Worm (Caenorhabditis elegans): ENCODE measurements around the gene nlp-66.

The nlp-66 gene

DNA sequence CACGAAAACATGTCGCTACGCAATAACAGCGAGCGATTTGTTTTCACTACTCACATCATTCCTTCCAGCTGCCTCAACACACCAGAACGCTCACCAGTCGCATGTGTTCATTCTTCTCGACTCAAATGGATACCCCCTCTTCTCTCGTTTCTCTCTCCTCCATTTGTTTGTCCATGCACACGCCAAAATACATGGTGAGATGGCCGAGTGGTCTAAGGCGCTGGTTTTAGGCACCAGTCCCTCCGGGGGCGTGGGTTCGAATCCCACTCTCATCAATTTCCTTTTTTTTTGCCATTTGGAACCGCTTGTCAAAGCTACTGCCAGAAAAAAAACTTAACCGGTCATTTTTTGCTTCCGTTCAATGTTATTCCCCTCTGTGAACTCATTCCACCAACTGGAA is 21.1 kb downstream of the nlp-66 start:
- no peak for TF ChIP-seq hmg-4 (GFP tag; optimal IDR thresholded peaks at IDR 0.05)
- TF ChIP-seq ceh-36 (tag; optimal IDR thresholded peaks at IDR 0.05), result peak; percentile 77
- TF ChIP-seq flt-1 (GFP tag; IDR thresholded peaks at IDR 0.05), result peak; percentile 88
- TF ChIP-seq hmbx-1 (tag; optimal IDR thresholded peaks at IDR 0.05), result peak; percentile 51
- peak; percentile 93 for TF ChIP-seq aly-1 (tag; optimal IDR thresholded peaks at IDR 0.05)
- TF ChIP-seq ama-1 (optimal IDR thresholded peaks at IDR 0.05), result no peak
- peak; percentile 89 for TF ChIP-seq F13C5.2 (tag; optimal IDR thresholded peaks at IDR 0.05)
- TF ChIP-seq ceh-13 (GFP tag; optimal IDR thresholded peaks at IDR 0.05), result peak; percentile 74
- TF ChIP-seq pes-1 (GFP tag; IDR thresholded peaks at IDR 0.05), result peak; percentile 92
- TF ChIP-seq tbx-11 (GFP tag; IDR thresholded peaks at IDR 0.05), result peak; percentile 85
- peak; percentile 67 for TF ChIP-seq hnd-1 (tag; optimal IDR thresholded peaks at IDR 0.05)
- TF ChIP-seq tbx-37 (GFP tag; conservative IDR thresholded peaks at IDR 0.05), result peak; percentile 87
- TF ChIP-seq scrt-1 (GFP tag; IDR thresholded peaks at IDR 0.05), result no peak; the same call in 1 of the 2 replicates
- peak; percentile 59 for TF ChIP-seq ets-7 (tag; optimal IDR thresholded peaks at IDR 0.05)
- TF ChIP-seq B0310.2 (tag; optimal IDR thresholded peaks at IDR 0.05), result peak; percentile 65
- TF ChIP-seq sea-1 (GFP tag; conservative IDR thresholded peaks at IDR 0.05), result no peak; the same call in 1 of the 2 replicates
- TF ChIP-seq tra-4 (tag; optimal IDR thresholded peaks at IDR 0.05), result peak; percentile 54

DNA sequence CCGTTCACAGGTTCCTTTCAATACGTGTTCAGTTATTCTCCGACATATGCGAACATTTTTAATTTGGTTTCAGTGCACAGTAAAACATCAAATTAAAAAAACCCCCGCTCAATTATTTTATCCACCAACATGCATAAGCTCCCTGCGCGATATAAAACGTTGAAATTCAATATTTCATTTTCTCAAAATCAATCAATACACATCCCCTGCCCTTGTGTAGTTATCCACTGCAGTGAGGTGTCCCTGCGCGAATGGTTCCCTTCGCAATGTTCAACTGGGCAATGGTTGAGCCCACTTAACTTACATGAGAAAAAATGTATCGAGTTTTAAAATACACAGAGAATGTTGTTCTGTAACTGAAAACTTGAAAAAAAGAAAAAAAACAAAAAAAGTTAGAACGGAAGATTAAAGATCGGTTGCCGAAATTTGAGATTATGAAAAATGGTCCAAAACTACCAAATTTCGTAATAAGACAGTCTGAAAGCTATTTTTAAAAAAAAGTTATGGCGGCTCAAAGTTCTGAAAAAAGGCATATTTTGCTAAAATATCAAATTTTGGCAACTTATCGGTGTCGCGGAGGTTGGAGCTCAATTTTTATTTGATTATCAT is 22.5 kb downstream of the nlp-66 start:
- TF ChIP-seq tra-4 (tag; optimal IDR thresholded peaks at IDR 0.05) (peak; percentile 5), scrt-1 (GFP tag; IDR thresholded peaks at IDR 0.05) (peak; percentile 71), F13C5.2 (tag; optimal IDR thresholded peaks at IDR 0.05) (peak; percentile 98), tbx-11 (GFP tag; IDR thresholded peaks at IDR 0.05) (peak; percentile 70), ets-7 (tag; optimal IDR thresholded peaks at IDR 0.05) (no peak), ceh-36 (tag; optimal IDR thresholded peaks at IDR 0.05) (no peak), hnd-1 (tag; optimal IDR thresholded peaks at IDR 0.05) (no peak), aly-1 (tag; optimal IDR thresholded peaks at IDR 0.05) (no peak), pes-1 (GFP tag; IDR thresholded peaks at IDR 0.05) (no peak; the same call in none of the 2 replicates), ceh-13 (GFP tag; optimal IDR thresholded peaks at IDR 0.05) (peak; percentile 26), flt-1 (GFP tag; IDR thresholded peaks at IDR 0.05) (peak; percentile 74), B0310.2 (tag; optimal IDR thresholded peaks at IDR 0.05) (no peak), hmbx-1 (tag; optimal IDR thresholded peaks at IDR 0.05) (no peak), sea-1 (GFP tag; conservative IDR thresholded peaks at IDR 0.05) (peak; percentile 49; the same call in 1 of the 2 replicates), hmg-4 (GFP tag; optimal IDR thresholded peaks at IDR 0.05) (peak; percentile 95), ama-1 (optimal IDR thresholded peaks at IDR 0.05) (no peak), tbx-37 (GFP tag; conservative IDR thresholded peaks at IDR 0.05) (peak; percentile 67)

DNA sequence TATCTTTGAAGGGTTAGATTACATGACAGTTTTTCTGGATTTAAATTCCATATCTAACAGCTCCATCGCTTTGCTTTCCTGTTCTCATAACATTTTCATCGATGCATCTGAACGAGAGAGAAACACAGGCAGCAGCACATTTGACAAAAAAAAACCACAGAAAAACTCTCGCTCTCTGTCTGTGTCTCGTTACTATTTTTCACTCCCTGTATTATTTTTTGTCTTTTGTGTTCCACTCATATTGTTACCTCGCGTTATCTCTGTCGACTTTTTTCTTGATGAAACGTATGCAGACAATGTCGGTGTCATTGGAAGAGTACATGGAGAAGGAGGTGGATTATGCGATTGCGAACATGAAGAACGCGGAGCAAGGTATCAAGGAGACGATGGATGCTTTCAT is 27.7 kb downstream of the nlp-66 start, which contains the start of gene W04G3.11:
Gene W04G3.11 (plus strand): TSS at position 244 of the 400 bp plus-strand sequence.
- TF ChIP-seq scrt-1 (GFP tag; IDR thresholded peaks at IDR 0.05), result no peak
- no peak for TF ChIP-seq ama-1 (optimal IDR thresholded peaks at IDR 0.05)

DNA sequence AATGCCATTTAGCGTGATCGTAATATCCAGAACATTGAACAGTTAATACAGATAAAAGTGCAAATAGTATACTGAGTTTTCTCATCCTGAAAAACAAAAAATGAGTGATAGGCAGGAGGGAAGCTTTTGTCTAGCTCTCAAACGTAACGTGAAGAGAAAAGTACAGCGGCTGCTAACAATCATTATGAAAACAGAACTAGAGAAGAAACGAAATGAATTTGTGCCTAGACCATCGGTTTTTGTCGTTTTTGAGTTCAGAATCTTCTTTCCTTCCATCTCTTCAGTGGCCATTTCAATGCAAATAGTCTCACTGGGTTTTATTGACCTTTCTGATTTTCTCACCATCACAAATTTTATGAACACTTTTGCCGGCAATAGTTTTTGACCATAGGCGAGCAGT is 31.5 kb downstream of the nlp-66 start, which contains the start of gene W04G3.7:
Gene W04G3.7 (minus strand): TSS at position 101 of the 400 bp plus-strand sequence.
- TF ChIP-seq scrt-1 (GFP tag; IDR thresholded peaks at IDR 0.05) (no peak), ceh-13 (GFP tag; optimal IDR thresholded peaks at IDR 0.05) (no peak), tbx-37 (GFP tag; conservative IDR thresholded peaks at IDR 0.05) (no peak), hmg-4 (GFP tag; optimal IDR thresholded peaks at IDR 0.05) (no peak), ama-1 (optimal IDR thresholded peaks at IDR 0.05) (no peak), tra-4 (tag; optimal IDR thresholded peaks at IDR 0.05) (no peak), hnd-1 (tag; optimal IDR thresholded peaks at IDR 0.05) (no peak), sea-1 (GFP tag; conservative IDR thresholded peaks at IDR 0.05) (no peak), ets-7 (tag; optimal IDR thresholded peaks at IDR 0.05) (no peak), pes-1 (GFP tag; IDR thresholded peaks at IDR 0.05) (no peak), tbx-11 (GFP tag; IDR thresholded peaks at IDR 0.05) (no peak)

DNA sequence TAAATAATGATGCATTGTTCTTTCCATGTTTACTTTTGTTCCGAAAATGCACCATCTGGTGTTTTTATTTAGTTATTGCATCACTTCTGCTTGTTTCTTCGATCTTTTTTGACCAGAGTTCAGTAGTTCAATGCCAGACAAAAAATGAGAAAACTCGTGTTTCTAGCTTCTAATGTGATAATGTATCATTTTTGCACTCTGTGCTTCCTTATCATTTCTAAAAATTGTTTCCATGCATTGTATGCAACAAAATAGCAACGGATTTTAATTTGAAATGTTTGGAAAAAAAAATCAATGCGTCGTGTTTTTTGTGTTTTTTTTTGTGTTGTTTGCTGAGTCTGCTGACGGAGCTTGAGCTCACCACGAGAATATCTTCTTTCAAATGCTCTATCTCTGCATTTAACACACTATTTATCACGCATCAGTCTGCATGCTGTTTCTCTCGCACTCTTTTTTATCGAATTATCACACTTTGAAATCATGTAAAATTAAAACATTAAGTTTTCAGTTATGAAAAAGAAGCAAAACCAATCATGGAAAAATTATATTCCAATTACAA is 36.4 kb downstream of the nlp-66 start, which contains the start of gene sulp-7:
Gene sulp-7 (plus strand): TSS at position 509 of the 559 bp plus-strand sequence.
- TF ChIP-seq ceh-13 (GFP tag; optimal IDR thresholded peaks at IDR 0.05), result no peak
- TF ChIP-seq scrt-1 (GFP tag; IDR thresholded peaks at IDR 0.05), result no peak
- TF ChIP-seq hmg-4 (GFP tag; optimal IDR thresholded peaks at IDR 0.05), result no peak
- no peak for TF ChIP-seq flt-1 (GFP tag; IDR thresholded peaks at IDR 0.05)
- no peak for TF ChIP-seq F13C5.2 (tag; optimal IDR thresholded peaks at IDR 0.05)
- TF ChIP-seq ceh-36 (tag; optimal IDR thresholded peaks at IDR 0.05), result no peak
- TF ChIP-seq hnd-1 (tag; optimal IDR thresholded peaks at IDR 0.05), result no peak
- no peak for TF ChIP-seq hmbx-1 (tag; optimal IDR thresholded peaks at IDR 0.05)
- TF ChIP-seq tra-4 (tag; optimal IDR thresholded peaks at IDR 0.05), result no peak

DNA sequence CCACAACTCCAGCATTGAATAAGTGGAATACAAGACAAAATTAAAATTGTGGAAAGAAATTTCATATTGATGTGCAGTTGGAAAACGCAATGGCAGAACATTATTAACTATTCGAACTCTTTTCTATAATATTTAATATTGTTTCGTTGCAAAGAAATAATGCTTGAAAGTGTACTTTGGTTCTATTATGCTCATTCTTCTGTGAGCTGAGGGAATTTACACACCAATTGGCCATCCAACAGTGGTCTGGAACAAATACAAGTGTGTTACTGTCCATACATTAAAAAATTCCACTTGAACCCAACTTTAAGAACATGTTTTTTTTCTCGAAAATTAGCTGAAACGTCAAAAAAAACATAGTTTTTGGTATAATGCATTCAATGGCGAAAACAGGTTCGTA is 37.0 kb downstream of the nlp-66 start, which contains the start of gene W04G3.13:
Gene W04G3.13 (minus strand): TSS at position 101 of the 400 bp plus-strand sequence.
- TF ChIP-seq ama-1 (optimal IDR thresholded peaks at IDR 0.05) (no peak), hnd-1 (tag; optimal IDR thresholded peaks at IDR 0.05) (no peak), tbx-11 (GFP tag; IDR thresholded peaks at IDR 0.05) (no peak), sea-1 (GFP tag; conservative IDR thresholded peaks at IDR 0.05) (no peak), tra-4 (tag; optimal IDR thresholded peaks at IDR 0.05) (no peak), scrt-1 (GFP tag; IDR thresholded peaks at IDR 0.05) (no peak), ceh-13 (GFP tag; optimal IDR thresholded peaks at IDR 0.05) (no peak), ets-7 (tag; optimal IDR thresholded peaks at IDR 0.05) (no peak), ceh-36 (tag; optimal IDR thresholded peaks at IDR 0.05) (no peak), tbx-37 (GFP tag; conservative IDR thresholded peaks at IDR 0.05) (no peak)

DNA sequence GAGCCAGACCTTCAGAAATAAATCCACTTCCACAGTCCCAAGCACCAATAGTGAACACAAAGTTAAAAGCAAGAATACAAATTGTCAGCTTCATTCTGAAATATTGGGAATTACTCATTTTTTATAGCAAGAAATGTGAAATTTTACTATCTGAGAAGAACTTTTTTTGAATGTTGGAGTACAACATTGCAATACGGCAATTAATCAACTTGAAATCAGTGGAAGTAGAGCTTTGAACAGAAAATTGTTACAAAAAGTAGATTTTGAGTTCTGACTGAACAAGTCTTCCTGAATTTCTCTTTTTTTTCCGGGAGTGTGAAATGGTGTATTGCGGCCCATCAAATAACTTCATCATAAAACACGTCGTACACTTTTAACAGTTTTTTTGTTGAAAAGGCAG is 38.5 kb downstream of the nlp-66 start, which contains the start of gene W04G3.10:
Gene W04G3.10 (minus strand): TSS at position 101 of the 400 bp plus-strand sequence.
- TF ChIP-seq tbx-11 (GFP tag; IDR thresholded peaks at IDR 0.05), result no peak
- TF ChIP-seq ets-7 (tag; optimal IDR thresholded peaks at IDR 0.05), result no peak
- TF ChIP-seq ama-1 (optimal IDR thresholded peaks at IDR 0.05), result no peak
- TF ChIP-seq F13C5.2 (tag; optimal IDR thresholded peaks at IDR 0.05), result no peak
- no peak for TF ChIP-seq ceh-13 (GFP tag; optimal IDR thresholded peaks at IDR 0.05)
- no peak for TF ChIP-seq hmg-4 (GFP tag; optimal IDR thresholded peaks at IDR 0.05)
- TF ChIP-seq sea-1 (GFP tag; conservative IDR thresholded peaks at IDR 0.05), result no peak
- no peak for TF ChIP-seq hmbx-1 (tag; optimal IDR thresholded peaks at IDR 0.05)
- no peak for TF ChIP-seq aly-1 (tag; optimal IDR thresholded peaks at IDR 0.05)
- TF ChIP-seq pes-1 (GFP tag; IDR thresholded peaks at IDR 0.05), result no peak
- no peak for TF ChIP-seq ceh-36 (tag; optimal IDR thresholded peaks at IDR 0.05)
- TF ChIP-seq hnd-1 (tag; optimal IDR thresholded peaks at IDR 0.05), result no peak
- TF ChIP-seq tra-4 (tag; optimal IDR thresholded peaks at IDR 0.05), result no peak
- no peak for TF ChIP-seq tbx-37 (GFP tag; conservative IDR thresholded peaks at IDR 0.05)
- no peak for TF ChIP-seq flt-1 (GFP tag; IDR thresholded peaks at IDR 0.05)
- TF ChIP-seq B0310.2 (tag; optimal IDR thresholded peaks at IDR 0.05), result no peak
- no peak for TF ChIP-seq scrt-1 (GFP tag; IDR thresholded peaks at IDR 0.05)
